Fruit fly (Drosophila melanogaster) Kc167 (cell line): Measurements from ENCODE around the gene Tsp39D.

Experiments used
- Myc ChIP-seq: fragments of >200 bp; optimal IDR thresholded peaks from 2 replicates; lab custom pipeline; 2017; ENCODE audit warnings: missing external identifiers
- h ChIP-seq: fragments of >200 bp; optimal IDR thresholded peaks from 3 replicates; lab custom pipeline; 2018; ENCODE audit warnings: missing external identifiers
- insv ChIP-seq: fragments of >200 bp; optimal IDR thresholded peaks from 3 replicates; lab custom pipeline; 2018; ENCODE audit warnings: missing external identifiers
- psq ChIP-seq: fragments of >200 bp; optimal IDR thresholded peaks from 2 replicates; lab custom pipeline; 2017; ENCODE audit warnings: missing external identifiers
- ttk ChIP-seq: sonication (Bioruptor generic); optimal IDR thresholded peaks from 2 replicates; lab custom pipeline; 2017; ENCODE audit warnings: missing external identifiers

DNA sequence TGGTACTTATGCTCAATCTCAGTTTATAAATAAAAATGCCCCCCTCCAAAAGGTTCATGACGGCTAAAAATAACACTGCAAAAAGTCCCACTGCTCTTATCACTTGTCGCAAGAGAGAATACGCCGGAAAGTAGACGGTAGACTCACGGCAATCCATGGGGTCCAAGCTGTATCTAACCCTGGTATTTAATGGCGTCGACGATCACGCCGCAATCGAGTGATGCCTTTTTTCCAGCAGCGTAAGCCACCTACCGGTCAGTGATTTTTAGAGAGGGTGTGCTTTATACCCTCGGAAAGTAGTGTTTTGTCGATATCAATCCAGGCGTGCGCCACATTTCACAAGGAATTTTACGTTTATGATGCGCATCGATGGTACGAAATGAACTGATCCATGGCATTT, 44.8 kb upstream of the Tsp39D start:
- TF ChIP-seq Myc: no peak
- no peak for TF ChIP-seq h (lab: Kevin White, UChicago)
- no peak for TF ChIP-seq ttk
- no peak for TF ChIP-seq psq
- TF ChIP-seq insv: no peak
